Worm (Caenorhabditis elegans): ENCODE data around the gene snpc-3.4.

- TF ChIP-seq R02D3.7 (tag; optimal IDR thresholded peaks at IDR 0.05) = no peak
- TF ChIP-seq aly-2 (tag; optimal IDR thresholded peaks at IDR 0.05) = no peak
- no peak for TF ChIP-seq elt-3 (tag; optimal IDR thresholded peaks at IDR 0.05)
- no peak for TF ChIP-seq daf-12 (tag; optimal IDR thresholded peaks at IDR 0.05)
- no peak for TF ChIP-seq lin-39 (tag; optimal IDR thresholded peaks at IDR 0.05)
Observed at ce11 chrIII:4010987-4011386, 8.8 kb upstream of the snpc-3.4 start.
